Fruit fly (Drosophila melanogaster) whole organism, embryonic: ENCODE measurements around the gene MED15.

Source experiments
- Asciz ChIP-seq: fragments of 200-800 bp; sonication (Bioruptor generic); optimal IDR thresholded peaks from 2 replicates; lab custom pipeline; 2017; ENCODE audit warnings: missing biosample characterization, mild to moderate bottlenecking, missing genetic modification characterization, missing genetic modification reagents
- Atf6 ChIP-seq: fragments of 200-800 bp; sonication (Bioruptor generic); IDR thresholded peaks from 2 replicates; pipeline ENCODE4 v1.3.6; 2022; ENCODE audit warnings: missing biosample characterization, missing genetic modification characterization
- CG10147 ChIP-seq: fragments of 200-800 bp; sonication (Bioruptor generic); optimal IDR thresholded peaks from 2 replicates; lab custom pipeline; 2019; ENCODE audit warnings: missing biosample characterization, mild to moderate bottlenecking, missing genetic modification characterization, moderate library complexity
- CG10959 ChIP-seq: fragments of 200-800 bp; sonication (Bioruptor generic); IDR thresholded peaks from 2 replicates; pipeline ENCODE4 v1.3.6; 2022; ENCODE audit warnings: missing biosample characterization, missing genetic modification characterization
- CG14860 ChIP-seq: fragments of 200-800 bp; sonication (Bioruptor generic); IDR thresholded peaks from 3 replicates; pipeline ENCODE4 v1.3.6; 2022; ENCODE audit warnings: missing biosample characterization, missing genetic modification characterization; ENCODE audit not compliant: partially characterized antibody
- CG17186 ChIP-seq: fragments of 200-800 bp; sonication (Bioruptor generic); optimal IDR thresholded peaks from 3 replicates; lab custom pipeline; 2017; ENCODE audit warnings: missing biosample characterization, missing genetic modification reagents, missing genetic modification characterization
- CG17568 ChIP-seq: fragments of 200-800 bp; sonication (Bioruptor generic); optimal IDR thresholded peaks from 2 replicates; lab custom pipeline; 2018; ENCODE audit warnings: missing biosample characterization, mild to moderate bottlenecking, missing genetic modification characterization, moderate library complexity
- CG1792 ChIP-seq: fragments of 200-800 bp; sonication (Bioruptor generic); optimal IDR thresholded peaks from 2 replicates; lab custom pipeline; 2016; ENCODE audit warnings: missing biosample characterization, missing genetic modification characterization
- CG2116 ChIP-seq: fragments of 200-800 bp; sonication (Bioruptor generic); optimal IDR thresholded peaks from 3 replicates; lab custom pipeline; 2018; ENCODE audit warnings: missing biosample characterization, mild to moderate bottlenecking, missing genetic modification characterization
- CG30431 ChIP-seq: fragments of 200-800 bp; sonication (Bioruptor generic); optimal IDR thresholded peaks from 2 replicates; lab custom pipeline; 2017; ENCODE audit warnings: missing biosample characterization, missing genetic modification characterization
- CG3065 ChIP-seq: fragments of 200-800 bp; sonication (Bioruptor generic); optimal IDR thresholded peaks from 2 replicates; lab custom pipeline; 2016; ENCODE audit warnings: missing biosample characterization, missing genetic modification characterization
- CG31388 ChIP-seq: fragments of 200-800 bp; sonication (Bioruptor generic); optimal IDR thresholded peaks from 2 replicates; lab custom pipeline; 2016; ENCODE audit warnings: missing biosample characterization, missing genetic modification characterization
- CG32532 ChIP-seq: fragments of 200-800 bp; sonication (Bioruptor generic); IDR thresholded peaks from 2 replicates; pipeline ENCODE4 v1.3.6; 2022; ENCODE audit warnings: missing biosample characterization, missing genetic modification characterization
- CG34224 ChIP-seq: fragments of 200-800 bp; sonication (Bioruptor generic); IDR thresholded peaks from 3 replicates; pipeline ENCODE4 v1.3.6; 2022; ENCODE audit warnings: missing biosample characterization, missing genetic modification characterization; ENCODE audit not compliant: partially characterized antibody
- CG42726 ChIP-seq: fragments of 200-800 bp; sonication (Bioruptor generic); IDR thresholded peaks from 2 replicates; pipeline ENCODE4 v1.3.6; 2022; ENCODE audit warnings: missing biosample characterization, missing genetic modification characterization; ENCODE audit not compliant: partially characterized antibody
- CG4854 ChIP-seq: fragments of 200-800 bp; sonication (Bioruptor generic); optimal IDR thresholded peaks from 2 replicates; lab custom pipeline; 2016; ENCODE audit warnings: missing biosample characterization, missing genetic modification characterization, inconsistent platforms
- CG6272 ChIP-seq: fragments of 200-800 bp; sonication (Bioruptor generic); IDR thresholded peaks from 2 replicates; pipeline ENCODE4 v1.3.6; 2022; ENCODE audit warnings: missing biosample characterization, missing genetic modification characterization
- CG7556 ChIP-seq: fragments of 200-800 bp; sonication (Bioruptor generic); optimal IDR thresholded peaks from 2 replicates; lab custom pipeline; 2017; ENCODE audit warnings: missing biosample characterization, mild to moderate bottlenecking, missing genetic modification characterization
- CG7839 ChIP-seq: fragments of 200-800 bp; sonication (Bioruptor generic); optimal IDR thresholded peaks from 3 replicates; lab custom pipeline; 2018; ENCODE audit warnings: missing biosample characterization, mild to moderate bottlenecking, missing genetic modification characterization, moderate library complexity
- CTCF ChIP-seq: fragments of 200-800 bp; sonication (Bioruptor generic); optimal IDR thresholded peaks from 2 replicates; lab custom pipeline; 2017; ENCODE audit warnings: missing biosample characterization, mild to moderate bottlenecking, missing genetic modification characterization, moderate library complexity
- CkIIα-i1 ChIP-seq: fragments of 200-800 bp; sonication (Bioruptor generic); IDR thresholded peaks from 2 replicates; pipeline ENCODE4 v1.3.6; 2022; ENCODE audit warnings: missing biosample characterization, missing genetic modification characterization
- D ChIP-seq, 2 experiments: fragments of 200-800 bp in 1 of 2; fragments of >200 bp in 1 of 2; sonication (Bioruptor generic) in 1 of 2; optimal IDR thresholded peaks; 2 replicates in 1 of 2; 3 replicates in 1 of 2; lab custom pipeline; 2017; ENCODE audit warnings: mild to moderate bottlenecking in 1 of 2, missing biosample characterization in 1 of 2, missing genetic modification characterization in 1 of 2, missing genetic modification reagents in 1 of 2
- Dref ChIP-seq: fragments of 200-800 bp; sonication (Bioruptor generic); IDR thresholded peaks from 2 replicates; pipeline ENCODE4 v1.3.6; 2022; ENCODE audit warnings: missing biosample characterization, missing genetic modification characterization
- E2f1 ChIP-seq: fragments of 200-800 bp; sonication (Bioruptor generic); IDR thresholded peaks from 2 replicates; pipeline ENCODE4 v1.3.6; 2022; ENCODE audit warnings: missing biosample characterization, missing genetic modification characterization
- Elba2 ChIP-seq: fragments of 200-800 bp; sonication (Bioruptor generic); optimal IDR thresholded peaks from 3 replicates; lab custom pipeline; 2016; ENCODE audit warnings: missing biosample characterization, missing genetic modification characterization
- Fer3 ChIP-seq: fragments of 200-800 bp; sonication (Bioruptor generic); optimal IDR thresholded peaks from 2 replicates; lab custom pipeline; 2018; ENCODE audit warnings: missing biosample characterization, mild to moderate bottlenecking, missing genetic modification characterization, moderate library complexity
- GATAe ChIP-seq: fragments of 200-800 bp; sonication (Bioruptor generic); conservative IDR thresholded peaks from 2 replicates; pipeline ENCODE4 v1.3.6; 2022; ENCODE audit warnings: missing biosample characterization, missing genetic modification characterization
- HmgD ChIP-seq: fragments of 200-800 bp; sonication (Bioruptor generic); optimal IDR thresholded peaks from 3 replicates; lab custom pipeline; 2016; ENCODE audit warnings: missing biosample characterization, missing genetic modification characterization
- Hmr ChIP-seq: fragments of 200-800 bp; sonication (Bioruptor generic); optimal IDR thresholded peaks from 3 replicates; lab custom pipeline; 2017; ENCODE audit warnings: mild to moderate bottlenecking, missing biosample characterization, missing genetic modification reagents, missing genetic modification characterization
- Meics ChIP-seq: fragments of 200-800 bp; sonication (Bioruptor generic); optimal IDR thresholded peaks from 2 replicates; lab custom pipeline; 2017; ENCODE audit warnings: missing biosample characterization, mild to moderate bottlenecking, missing genetic modification characterization
- Mrtf ChIP-seq: fragments of 200-800 bp; sonication (Bioruptor generic); IDR thresholded peaks from 3 replicates; pipeline ENCODE4 v1.3.6; 2022; ENCODE audit warnings: missing biosample characterization, missing genetic modification characterization
- Sox100B ChIP-seq: fragments of 200-800 bp; sonication (Bioruptor generic); optimal IDR thresholded peaks from 3 replicates; lab custom pipeline; 2018; ENCODE audit warnings: missing biosample characterization, mild to moderate bottlenecking, missing genetic modification characterization
- Sox102F ChIP-seq: fragments of 200-800 bp; sonication (Bioruptor generic); optimal IDR thresholded peaks from 2 replicates; lab custom pipeline; 2018; ENCODE audit warnings: missing biosample characterization, mild to moderate bottlenecking, missing genetic modification characterization, moderate library complexity
- Sry-δ ChIP-seq: fragments of 200-800 bp; sonication (Bioruptor generic); optimal IDR thresholded peaks from 2 replicates; lab custom pipeline; 2016; ENCODE audit warnings: missing biosample characterization, missing genetic modification characterization
- al ChIP-seq: fragments of 200-800 bp; sonication (Bioruptor generic); IDR thresholded peaks from 2 replicates; pipeline ENCODE4 v1.3.6; 2022; ENCODE audit warnings: missing biosample characterization, missing genetic modification characterization
- chif ChIP-seq, 2 experiments: fragments of 200-800 bp; sonication (Bioruptor generic); optimal IDR thresholded peaks; 3 replicates each; lab custom pipeline; 2016; ENCODE audit warnings: missing biosample characterization in 2 of 2, missing genetic modification characterization in 2 of 2
- crc ChIP-seq: fragments of 200-800 bp; sonication (Bioruptor generic); optimal IDR thresholded peaks from 2 replicates; lab custom pipeline; 2016; ENCODE audit warnings: missing biosample characterization, missing genetic modification characterization
- croc ChIP-seq: fragments of 200-800 bp; sonication (Bioruptor generic); conservative IDR thresholded peaks from 3 replicates; pipeline ENCODE4 v1.3.6; 2022; ENCODE audit warnings: missing biosample characterization, missing genetic modification characterization
- en ChIP-seq: fragments of 200-800 bp; sonication (Bioruptor generic); optimal IDR thresholded peaks from 2 replicates; lab custom pipeline; 2016; ENCODE audit warnings: missing biosample characterization, missing genetic modification characterization
- eve ChIP-seq, 2 experiments: fragments of >200 bp; optimal IDR thresholded peaks; 2 replicates each; lab custom pipeline; 2017; ENCODE audit warnings: missing biosample characterization in 2 of 2, missing genetic modification characterization in 2 of 2
- ewg ChIP-seq: fragments of 200-800 bp; sonication (Bioruptor generic); optimal IDR thresholded peaks from 3 replicates; lab custom pipeline; 2017; ENCODE audit warnings: mild to moderate bottlenecking, missing biosample characterization, missing genetic modification reagents, missing genetic modification characterization
- gfzf ChIP-seq: fragments of 200-800 bp; sonication (Bioruptor generic); optimal IDR thresholded peaks from 2 replicates; lab custom pipeline; 2016; ENCODE audit warnings: missing biosample characterization, mild to moderate bottlenecking, missing genetic modification characterization, moderate library complexity
- hbn ChIP-seq: fragments of 200-800 bp; sonication (Bioruptor generic); IDR thresholded peaks from 2 replicates; pipeline ENCODE4 v1.3.6; 2022; ENCODE audit warnings: missing biosample characterization, missing genetic modification characterization; ENCODE audit not compliant: partially characterized antibody
- klu ChIP-seq: fragments of 200-800 bp; sonication (Bioruptor generic); IDR thresholded peaks from 2 replicates; pipeline ENCODE4 v1.3.6; 2022; ENCODE audit warnings: missing biosample characterization, missing genetic modification characterization
- phol ChIP-seq: fragments of 200-800 bp; sonication (Bioruptor generic); optimal IDR thresholded peaks from 3 replicates; lab custom pipeline; 2018; ENCODE audit warnings: missing biosample characterization, mild to moderate bottlenecking, missing genetic modification characterization, moderate library complexity
- sens ChIP-seq: fragments of 200-800 bp; sonication (Bioruptor generic); peaks from one replicate; lab custom pipeline; 2016; ENCODE audit warnings: missing biosample characterization, missing genetic modification characterization
- sna ChIP-seq: fragments of 200-800 bp; sonication (Bioruptor generic); IDR thresholded peaks from 2 replicates; pipeline ENCODE4 v1.3.6; 2022; ENCODE audit warnings: missing biosample characterization, missing genetic modification characterization; ENCODE audit not compliant: partially characterized antibody
- sug ChIP-seq: fragments of 200-800 bp; optimal IDR thresholded peaks from 2 replicates; lab custom pipeline; 2019; ENCODE audit warnings: missing biosample characterization, mild to moderate bottlenecking, missing genetic modification characterization, moderate library complexity
- tio ChIP-seq: fragments of 200-800 bp; sonication (Bioruptor generic); optimal IDR thresholded peaks from 2 replicates; lab custom pipeline; 2017; ENCODE audit warnings: missing biosample characterization, missing genetic modification characterization, inconsistent platforms
- tx ChIP-seq: fragments of 200-800 bp; sonication (Bioruptor generic); optimal IDR thresholded peaks from 2 replicates; lab custom pipeline; 2016; ENCODE audit warnings: missing biosample characterization, missing genetic modification characterization
- vvl ChIP-seq: fragments of 200-800 bp; sonication (Bioruptor generic); IDR thresholded peaks from 2 replicates; pipeline ENCODE4 v1.3.6; 2022; ENCODE audit warnings: missing biosample characterization, missing genetic modification characterization

Gene MED15

DNA sequence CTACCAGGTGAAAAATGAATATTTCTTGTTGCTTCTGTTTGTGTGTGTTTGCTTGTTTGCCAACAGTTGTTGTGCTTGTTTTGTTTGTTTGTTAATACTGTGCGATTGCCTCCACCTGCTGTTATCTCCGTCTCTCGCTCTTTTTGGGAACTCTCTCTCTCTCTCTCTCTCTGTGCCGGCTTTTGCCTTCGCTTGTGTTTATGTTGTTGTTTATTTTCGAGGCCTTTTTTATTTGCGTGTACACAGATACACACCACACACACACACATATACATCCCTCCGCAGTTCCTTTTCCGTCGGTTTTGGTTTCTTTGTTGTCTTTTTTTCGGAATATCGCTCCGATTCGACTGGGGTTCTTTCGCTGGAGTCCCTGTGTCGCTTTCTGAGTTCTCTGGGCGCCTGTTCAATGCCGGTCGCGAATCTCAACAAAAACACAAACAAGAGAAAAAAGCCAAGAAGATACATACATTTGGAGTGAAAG lies 37.8 kb downstream of the MED15 start (continued):
- TF ChIP-seq Fer3 (tag; lab: Kevin White, UChicago), result peak; percentile 0
- TF ChIP-seq CG31388 (GFP tag; lab: Kevin White, UChicago), result peak; percentile 33
- no peak for TF ChIP-seq al (GFP tag; lab: Robert Waterston, UW)
- TF ChIP-seq hbn, result no peak
- TF ChIP-seq CG17186 (GFP tag; lab: Kevin White, UChicago), result peak; percentile 55
- peak; percentile 26 for TF ChIP-seq HmgD (GFP tag; lab: Kevin White, UChicago)
- peak; percentile 21; the same call in 1 of the 2 replicates for TF ChIP-seq CG10959 (GFP tag; lab: Robert Waterston, UW)
- peak; percentile 68 for TF ChIP-seq Hmr (GFP tag; lab: Kevin White, UChicago)
- peak; percentile 10 for TF ChIP-seq CTCF
- no peak for TF ChIP-seq sna (GFP tag; lab: Robert Waterston, UW)
- no peak for TF ChIP-seq D (optimal IDR thresholded peaks at IDR 0.05; lab: Kevin White, UChicago)
- peak; percentile 75 for TF ChIP-seq D (GFP tag; optimal IDR thresholded peaks at IDR 0.05; lab: Kevin White, UChicago)
- peak; percentile 65 for TF ChIP-seq Sox100B (GFP tag; lab: Kevin White, UChicago)
- no peak for TF ChIP-seq CG6272 (GFP tag; lab: Robert Waterston, UW)
- no peak for TF ChIP-seq CG34224 (GFP tag; lab: Robert Waterston, UW)
- no peak for TF ChIP-seq Mrtf (GFP tag; lab: Robert Waterston, UW)
- no peak for TF ChIP-seq klu (GFP tag; lab: Robert Waterston, UW)
- no peak for TF ChIP-seq CG14860 (GFP tag; lab: Robert Waterston, UW)
- peak; percentile 71 for TF ChIP-seq vvl (GFP tag; lab: Robert Waterston, UW)
- TF ChIP-seq CG3065 (GFP tag; lab: Kevin White, UChicago), result peak; percentile 45
- TF ChIP-seq eve (GFP tag; optimal IDR thresholded peaks at IDR 0.05; lab: Kevin White, UChicago), result no peak
- no peak for TF ChIP-seq CG42726 (GFP tag; lab: Robert Waterston, UW)
- peak; percentile 40 for TF ChIP-seq tio (GFP tag; lab: Kevin White, UChicago)
- no peak for TF ChIP-seq gfzf (GFP tag; lab: Kevin White, UChicago)
- TF ChIP-seq CG4854 (GFP tag; lab: Kevin White, UChicago), result peak; percentile 62
- no peak for TF ChIP-seq CkIIα-i1
- TF ChIP-seq CG30431 (GFP tag; lab: Kevin White, UChicago), result peak; percentile 43
- TF ChIP-seq Asciz (GFP tag; lab: Kevin White, UChicago), result peak; percentile 81
- peak; percentile 59; the same call in 1 of the 2 replicates for TF ChIP-seq Atf6 (GFP tag; lab: Robert Waterston, UW)
- peak; percentile 4 for TF ChIP-seq Elba2 (GFP tag; lab: Kevin White, UChicago)
- TF ChIP-seq Sry-δ (GFP tag; lab: Kevin White, UChicago), result no peak
- TF ChIP-seq E2f1 (GFP tag; lab: Robert Waterston, UW), result peak; percentile 10; the same call in 1 of the 2 replicates
- no peak for TF ChIP-seq Dref (GFP tag; lab: Robert Waterston, UW)
- TF ChIP-seq crc (GFP tag; lab: Kevin White, UChicago), result peak; percentile 40
- no peak for TF ChIP-seq tx
- peak; percentile 96 for TF ChIP-seq sens
- TF ChIP-seq CG10147 (GFP tag; lab: Kevin White, UChicago), result peak; percentile 47
- TF ChIP-seq sug (tag; lab: Kevin White, UChicago), result peak; percentile 28
- no peak for TF ChIP-seq CG32532
- no peak for TF ChIP-seq croc (GFP tag; lab: Robert Waterston, UW)
- TF ChIP-seq en (GFP tag; lab: Kevin White, UChicago), result peak; percentile 83
- TF ChIP-seq ewg (GFP tag; lab: Kevin White, UChicago), result peak; percentile 47
- TF ChIP-seq phol (tag; lab: Kevin White, UChicago), result peak; percentile 16
- TF ChIP-seq CG1792 (GFP tag; lab: Kevin White, UChicago), result peak; percentile 26
- peak; percentile 59 to 76 for TF ChIP-seq chif (GFP tag; optimal IDR thresholded peaks at IDR 0.05; lab: Kevin White, UChicago)
- peak; percentile 82 for TF ChIP-seq CG17568
- TF ChIP-seq GATAe (GFP tag; lab: Robert Waterston, UW), result no peak
- TF ChIP-seq CG2116 (GFP tag; lab: Kevin White, UChicago), result peak; percentile 57
- peak; percentile 65 for TF ChIP-seq CG7556 (GFP tag; lab: Kevin White, UChicago)
- peak; percentile 46 for TF ChIP-seq Meics (GFP tag; lab: Kevin White, UChicago)
- peak; percentile 43 for TF ChIP-seq Sox102F
- TF ChIP-seq CG7839 (tag; lab: Kevin White, UChicago), result peak; percentile 40
